Worm (Caenorhabditis elegans) whole organism, early embryonic: ENCODE measurements around the gene nlp-19.

ENCODE experiments used
- B0310.2 ChIP-seq: sonication (generic microtip); optimal IDR thresholded peaks from 2 replicates; lab custom pipeline; 2016; ENCODE audit warnings: mild to moderate bottlenecking, missing genetic modification characterization, missing compliant biosample characterization
- F13C5.2 ChIP-seq: sonication (generic microtip); optimal IDR thresholded peaks from 2 replicates; lab custom pipeline; 2017; ENCODE audit warnings: mild to moderate bottlenecking, missing genetic modification characterization, inconsistent platforms, missing compliant biosample characterization
- ama-1 ChIP-seq: fragments of 150-350 bp; optimal IDR thresholded peaks from 2 replicates; lab custom pipeline; 2014
- ceh-13 ChIP-seq: fragments of 200-800 bp; sonication (Bioruptor generic); optimal IDR thresholded peaks from 2 replicates; lab custom pipeline; 2018; ENCODE audit warnings: mild to moderate bottlenecking, missing genetic modification characterization, missing compliant biosample characterization
- ceh-36 ChIP-seq: sonication (generic microtip); optimal IDR thresholded peaks from 2 replicates; lab custom pipeline; 2016; ENCODE audit warnings: missing genetic modification characterization, inconsistent platforms, missing compliant biosample characterization
- ets-7 ChIP-seq: sonication (generic microtip); optimal IDR thresholded peaks from 2 replicates; lab custom pipeline; 2016; ENCODE audit warnings: missing genotype, missing genetic modification characterization, missing compliant biosample characterization
- flt-1 ChIP-seq: fragments of 200-800 bp; sonication (Bioruptor generic); IDR thresholded peaks from 2 replicates; pipeline ENCODE4 v1.3.6; 2022; ENCODE audit warnings: missing genetic modification characterization, missing compliant biosample characterization
- hmbx-1 ChIP-seq: sonication (generic microtip); optimal IDR thresholded peaks from 2 replicates; lab custom pipeline; 2016; ENCODE audit warnings: mild to moderate bottlenecking, missing genetic modification characterization, missing compliant biosample characterization
- hmg-4 ChIP-seq: fragments of 200-800 bp; sonication (Bioruptor generic); optimal IDR thresholded peaks from 2 replicates; lab custom pipeline; 2018; ENCODE audit warnings: mild to moderate bottlenecking, missing genetic modification characterization, missing compliant biosample characterization
- hnd-1 ChIP-seq: sonication (generic microtip); optimal IDR thresholded peaks from 2 replicates; lab custom pipeline; 2016; ENCODE audit warnings: missing genetic modification characterization, missing compliant biosample characterization
- pes-1 ChIP-seq: fragments of 200-800 bp; sonication (Bioruptor generic); IDR thresholded peaks from 2 replicates; pipeline ENCODE4 v1.3.6; 2022; ENCODE audit warnings: missing genetic modification reagents, missing genetic modification characterization, missing compliant biosample characterization
- sea-1 ChIP-seq: fragments of 200-800 bp; sonication (Bioruptor generic); conservative IDR thresholded peaks from 2 replicates; pipeline ENCODE4 v1.3.6; 2022; ENCODE audit warnings: missing genetic modification characterization, missing compliant biosample characterization
- tbx-11 ChIP-seq: fragments of 200-800 bp; sonication (Bioruptor generic); IDR thresholded peaks from 2 replicates; pipeline ENCODE4 v1.3.6; 2022; ENCODE audit warnings: missing genetic modification characterization, missing compliant biosample characterization

ce11 chrX:11003701-11004100, 45.2 kb downstream of the nlp-19 start:
- TF ChIP-seq ama-1 (lab: Kevin White, UChicago) (no peak), pes-1 (GFP tag; lab: Robert Waterston, UW) (no peak), flt-1 (GFP tag; lab: Robert Waterston, UW) (no peak), tbx-11 (GFP tag; lab: Robert Waterston, UW) (no peak), hnd-1 (tag; lab: Kevin White, UChicago) (no peak), hmg-4 (GFP tag; lab: Kevin White, UChicago) (no peak), hmbx-1 (tag; lab: Kevin White, UChicago) (no peak), F13C5.2 (tag; lab: Kevin White, UChicago) (no peak), ceh-13 (no peak), ceh-36 (tag; lab: Kevin White, UChicago) (no peak), B0310.2 (tag; lab: Kevin White, UChicago) (no peak), sea-1 (GFP tag; lab: Robert Waterston, UW) (no peak), ets-7 (tag; lab: Kevin White, UChicago) (no peak)
